Worm (Caenorhabditis elegans) whole organism, L1 larva: ENCODE data around the gene pptr-2.
A peak's percentile ranks its signal among the peaks of the same experiment; 100 is the strongest.

ENCODE experiments used
- C04F5.9 ChIP-seq: sonication (generic microtip); optimal IDR thresholded peaks from 2 replicates; lab custom pipeline; 2016; ENCODE audit warnings: missing genetic modification characterization, missing compliant biosample characterization
- C16A3.4 ChIP-seq: fragments of 150-350 bp; optimal IDR thresholded peaks from 2 replicates; lab custom pipeline; 2014; ENCODE audit warnings: missing biosample characterization, missing genetic modification characterization
- alr-1 ChIP-seq: fragments of 200-800 bp; sonication (Bioruptor generic); optimal IDR thresholded peaks from 2 replicates; lab custom pipeline; 2018; ENCODE audit warnings: borderline replicate concordance, mild to moderate bottlenecking, missing genetic modification characterization, missing compliant biosample characterization
- ceh-63 ChIP-seq: fragments of 200-800 bp; sonication (Bioruptor generic); optimal IDR thresholded peaks from 2 replicates; lab custom pipeline; 2018; ENCODE audit warnings: mild to moderate bottlenecking, missing genetic modification characterization, missing compliant biosample characterization
- ceh-8 ChIP-seq: fragments of 200-800 bp; sonication (Bioruptor generic); optimal IDR thresholded peaks from 2 replicates; lab custom pipeline; 2018; ENCODE audit warnings: mild to moderate bottlenecking, missing genetic modification characterization, moderate library complexity, missing compliant biosample characterization
- ceh-82 ChIP-seq, 3 experiments: fragments of 150-350 bp in 1 of 3; sonication (generic microtip) in 2 of 3; optimal IDR thresholded peaks; 2 replicates each; lab custom pipeline; 2014 to 2017; ENCODE audit warnings: missing biosample characterization in 3 of 3, missing genetic modification characterization in 3 of 3
- ceh-88 ChIP-seq: fragments of 200-800 bp; sonication (Bioruptor generic); IDR thresholded peaks from 2 replicates; pipeline ENCODE4 v1.3.6; 2022; ENCODE audit warnings: missing genetic modification characterization, missing compliant biosample characterization
- dpl-1 ChIP-seq, 3 experiments: fragments of 150-350 bp in 2 of 3; sonication (generic microtip) in 1 of 3; optimal IDR thresholded peaks; 2 replicates each; lab custom pipeline; 2014 to 2017; ENCODE audit warnings: missing biosample characterization in 3 of 3, missing genetic modification characterization in 3 of 3, missing genetic modification reagents in 3 of 3
- dsc-1 ChIP-seq: sonication (generic microtip); optimal IDR thresholded peaks from 2 replicates; lab custom pipeline; 2016; ENCODE audit warnings: mild to moderate bottlenecking, missing genetic modification characterization, missing compliant biosample characterization
- efl-3 ChIP-seq: fragments of 200-800 bp; sonication (Bioruptor generic); optimal IDR thresholded peaks from 2 replicates; lab custom pipeline; 2018; ENCODE audit warnings: mild to moderate bottlenecking, missing genetic modification characterization, missing compliant biosample characterization
- elt-3 ChIP-seq, 6 experiments: fragments of 150-350 bp in 1 of 6; sonication (generic microtip); optimal IDR thresholded peaks; 2 replicates each; lab custom pipeline; 2017 to 2018; ENCODE audit warnings: missing biosample characterization in 6 of 6, missing genetic modification characterization in 6 of 6, inconsistent platforms in 1 of 6
- fkh-8 ChIP-seq: sonication (generic microtip); optimal IDR thresholded peaks from 2 replicates; lab custom pipeline; 2016; ENCODE audit warnings: mild to moderate bottlenecking, missing genetic modification characterization, missing compliant biosample characterization
- fos-1 ChIP-seq: fragments of 150-350 bp; optimal IDR thresholded peaks from 2 replicates; lab custom pipeline; 2014; ENCODE audit warnings: missing biosample characterization, missing genetic modification characterization
- irx-1 ChIP-seq: sonication (generic microtip); optimal IDR thresholded peaks from 2 replicates; lab custom pipeline; 2016; ENCODE audit warnings: missing genetic modification characterization, missing compliant biosample characterization
- jun-1 ChIP-seq: fragments of 150-350 bp; optimal IDR thresholded peaks from 2 replicates; lab custom pipeline; 2014; ENCODE audit warnings: missing biosample characterization, missing genetic modification reagents, missing genetic modification characterization
- lin-14 ChIP-seq: fragments of 200-800 bp; sonication (Bioruptor generic); optimal IDR thresholded peaks from 2 replicates; lab custom pipeline; 2018; ENCODE audit warnings: mild to moderate bottlenecking, missing genetic modification characterization, moderate library complexity, missing compliant biosample characterization
- lin-35 ChIP-seq, 2 experiments: fragments of 150-350 bp; optimal IDR thresholded peaks; 2 replicates each; lab custom pipeline; 2014; ENCODE audit warnings: missing biosample characterization in 2 of 2, missing genetic modification characterization in 2 of 2, missing genetic modification reagents in 2 of 2
- lsy-2 ChIP-seq, 2 experiments: fragments of 150-350 bp; optimal IDR thresholded peaks; 2 replicates each; lab custom pipeline; 2014; ENCODE audit warnings: missing biosample characterization in 2 of 2, missing genetic modification characterization in 2 of 2
- mdl-1 ChIP-seq, 2 experiments: fragments of 150-350 bp; optimal IDR thresholded peaks; 2 replicates each; lab custom pipeline; 2014 to 2017; ENCODE audit warnings: missing biosample characterization in 2 of 2, missing genetic modification characterization in 2 of 2, inconsistent platforms in 1 of 2
- mef-2 ChIP-seq: fragments of 150-350 bp; optimal IDR thresholded peaks from 2 replicates; lab custom pipeline; 2014; ENCODE audit warnings: missing biosample characterization, missing genetic modification characterization
- mep-1 ChIP-seq: fragments of 150-350 bp; optimal IDR thresholded peaks from 2 replicates; lab custom pipeline; 2014; ENCODE audit warnings: missing biosample characterization, missing genetic modification characterization
- nhr-11 ChIP-seq: fragments of 150-350 bp; optimal IDR thresholded peaks from 2 replicates; lab custom pipeline; 2014; ENCODE audit warnings: missing biosample characterization, missing genetic modification characterization
- nhr-12 ChIP-seq: sonication (generic microtip); optimal IDR thresholded peaks from 2 replicates; lab custom pipeline; 2017; ENCODE audit warnings: missing biosample characterization, missing genetic modification characterization
- nhr-19 ChIP-seq: fragments of 200-800 bp; sonication (Bioruptor generic); conservative IDR thresholded peaks from 2 replicates; pipeline ENCODE4 v1.3.6; 2022; ENCODE audit warnings: missing genetic modification characterization, missing compliant biosample characterization
- nhr-20 ChIP-seq: sonication (generic microtip); optimal IDR thresholded peaks from 2 replicates; lab custom pipeline; 2016; ENCODE audit warnings: mild to moderate bottlenecking, missing genetic modification characterization, missing compliant biosample characterization
- nhr-28 ChIP-seq: fragments of 150-350 bp; optimal IDR thresholded peaks from 2 replicates; lab custom pipeline; 2014; ENCODE audit warnings: missing biosample characterization, missing genetic modification characterization
- nhr-71 ChIP-seq: sonication (generic microtip); optimal IDR thresholded peaks from 2 replicates; lab custom pipeline; 2016; ENCODE audit warnings: mild to moderate bottlenecking, missing genetic modification characterization, moderate library complexity, missing compliant biosample characterization
- nhr-77 ChIP-seq: fragments of 150-350 bp; optimal IDR thresholded peaks from 2 replicates; lab custom pipeline; 2014; ENCODE audit warnings: missing biosample characterization, missing genetic modification characterization
- nhr-84 ChIP-seq: sonication (generic microtip); optimal IDR thresholded peaks from 2 replicates; lab custom pipeline; 2017; ENCODE audit warnings: missing biosample characterization, missing genetic modification characterization
- nhr-85 ChIP-seq: sonication (generic microtip); peaks from one replicate; lab custom pipeline; 2016; ENCODE audit warnings: missing genetic modification characterization, inconsistent platforms, missing compliant biosample characterization
- nhr-90 ChIP-seq: sonication (generic microtip); optimal IDR thresholded peaks from 2 replicates; lab custom pipeline; 2016; ENCODE audit warnings: mild to moderate bottlenecking, missing genetic modification characterization, missing compliant biosample characterization; ENCODE audit not compliant: poor library complexity
- pag-3 ChIP-seq: sonication (generic microtip); optimal IDR thresholded peaks from 2 replicates; lab custom pipeline; 2017; ENCODE audit warnings: missing genetic modification characterization, mild to moderate bottlenecking, missing compliant biosample characterization, antibody characterized with exemption, borderline replicate concordance; ENCODE audit not compliant: insufficient read depth
- pax-3 ChIP-seq: fragments of 200-800 bp; sonication (Bioruptor generic); optimal IDR thresholded peaks from 2 replicates; lab custom pipeline; 2018; ENCODE audit warnings: mild to moderate bottlenecking, missing genetic modification characterization, moderate library complexity, missing compliant biosample characterization
- pqm-1 ChIP-seq: sonication (generic microtip); optimal IDR thresholded peaks from 3 replicates; lab custom pipeline; 2017; ENCODE audit warnings: missing biosample characterization, missing genetic modification characterization
- rnt-1 ChIP-seq: sonication (generic microtip); optimal IDR thresholded peaks from 2 replicates; lab custom pipeline; 2016; ENCODE audit warnings: mild to moderate bottlenecking, missing genetic modification characterization, moderate library complexity, missing compliant biosample characterization
- snu-23 ChIP-seq: sonication (generic microtip); optimal IDR thresholded peaks from 2 replicates; lab custom pipeline; 2016; ENCODE audit warnings: missing genetic modification characterization, missing compliant biosample characterization
- sptf-1 ChIP-seq: fragments of 150-350 bp; optimal IDR thresholded peaks from 2 replicates; lab custom pipeline; 2014; ENCODE audit warnings: missing biosample characterization, missing genetic modification characterization
- swsn-7 ChIP-seq: sonication (generic microtip); optimal IDR thresholded peaks from 2 replicates; lab custom pipeline; 2016; ENCODE audit warnings: missing genetic modification characterization, missing compliant biosample characterization
- tbx-2 ChIP-seq: sonication (generic microtip); optimal IDR thresholded peaks from 2 replicates; lab custom pipeline; 2016; ENCODE audit warnings: missing genetic modification characterization, missing compliant biosample characterization
- unc-30 ChIP-seq: sonication (generic microtip); optimal IDR thresholded peaks from 2 replicates; lab custom pipeline; 2017; ENCODE audit warnings: missing biosample characterization, missing genetic modification characterization
- unc-62 ChIP-seq: fragments of 150-350 bp; optimal IDR thresholded peaks from 2 replicates; lab custom pipeline; 2014; ENCODE audit warnings: missing biosample characterization, missing genetic modification reagents, missing genetic modification characterization
- unc-86 ChIP-seq: sonication (generic microtip); optimal IDR thresholded peaks from 2 replicates; lab custom pipeline; 2016; ENCODE audit warnings: missing genetic modification characterization, missing compliant biosample characterization
- xbp-1 ChIP-seq: sonication (generic microtip); optimal IDR thresholded peaks from 2 replicates; lab custom pipeline; 2016; ENCODE audit warnings: missing genetic modification characterization, missing compliant biosample characterization
- zip-4 ChIP-seq: fragments of 200-800 bp; sonication (Bioruptor generic); optimal IDR thresholded peaks from 2 replicates; lab custom pipeline; 2018; ENCODE audit warnings: mild to moderate bottlenecking, missing genetic modification characterization, moderate library complexity, missing compliant biosample characterization
- ztf-11 ChIP-seq, 2 experiments: sonication (generic microtip); optimal IDR thresholded peaks; 2 replicates each; lab custom pipeline; 2016 to 2017; ENCODE audit warnings: missing genetic modification characterization in 2 of 2, missing biosample characterization in 1 of 2, missing compliant biosample characterization in 1 of 2
- ztf-4 ChIP-seq: fragments of 150-350 bp; optimal IDR thresholded peaks from 2 replicates; lab custom pipeline; 2014; ENCODE audit warnings: missing biosample characterization, missing genetic modification characterization

The pptr-2 gene

DNA sequence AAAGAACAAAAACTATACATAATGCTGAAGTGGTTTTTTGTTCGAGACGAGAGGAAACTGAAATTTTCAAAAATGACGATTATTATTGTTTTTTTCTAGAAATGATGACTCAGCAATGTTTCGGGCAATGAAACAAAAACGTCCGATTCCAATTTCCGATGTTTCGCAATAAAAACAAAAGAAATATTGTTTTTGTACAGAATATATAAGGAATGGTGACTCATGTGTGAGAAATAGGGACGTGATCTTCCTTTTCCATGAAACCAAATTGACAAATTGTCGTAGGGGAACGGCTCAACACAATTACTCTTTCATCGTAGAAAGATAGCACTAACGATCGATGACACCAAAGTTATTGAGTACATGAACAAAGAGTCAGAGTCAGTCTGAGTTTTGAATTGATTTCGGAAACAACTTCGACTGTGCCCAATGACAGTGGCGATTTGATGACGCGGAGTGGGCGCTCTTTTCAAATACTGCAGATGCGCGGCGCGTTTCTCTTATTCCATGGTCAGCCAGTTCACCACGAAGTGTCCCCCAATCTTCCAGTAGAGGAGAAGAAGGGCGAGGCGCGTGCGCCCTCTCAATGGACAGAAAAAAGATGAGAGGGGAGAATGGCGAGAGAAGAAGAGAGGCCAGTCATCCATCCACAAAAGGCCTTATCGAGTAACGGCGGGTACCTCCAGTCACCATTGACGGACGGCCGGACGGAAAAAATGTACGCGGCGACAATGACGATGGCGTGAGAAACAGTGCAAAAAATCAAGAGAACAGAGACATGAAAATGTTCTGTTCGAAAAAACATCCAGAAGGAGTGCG is 40.7 kb upstream of the pptr-2 start (continued):
- TF ChIP-seq C16A3.4 (no peak), nhr-11 (tag; lab: Kevin White, UChicago) (no peak), efl-3 (GFP tag; lab: Kevin White, UChicago) (no peak), mef-2 (tag; lab: Kevin White, UChicago) (no peak), sptf-1 (no peak), swsn-7 (tag; lab: Kevin White, UChicago) (peak; percentile 26)

ce11 chrV:11074448-11074847 is 39.7 kb upstream of the pptr-2 start, which contains the start of gene act-3:
Gene act-3, minus strand, starts transcription at chrV:11074498.
- TF ChIP-seq nhr-20 (tag; lab: Kevin White, UChicago) (peak; percentile 35), rnt-1 (tag; lab: Kevin White, UChicago) (peak; percentile 74), dpl-1 (GFP tag; optimal IDR thresholded peaks at IDR 0.05; lab: Kevin White, UChicago) (no peak), dsc-1 (peak; percentile 55), nhr-19 (GFP tag; lab: Robert Waterston, UW) (peak; percentile 45), lin-14 (GFP tag; lab: Kevin White, UChicago) (peak; percentile 87), ceh-82 (tag; optimal IDR thresholded peaks at IDR 0.05; lab: Kevin White, UChicago) (peak in 1 of 3 experiments; percentile 1), mep-1 (tag; lab: Kevin White, UChicago) (peak; percentile 21), fos-1 (no peak), ceh-88 (no peak), lsy-2 (tag; optimal IDR thresholded peaks at IDR 0.05; lab: Kevin White, UChicago) (peak in 1 of 2 experiments; percentile 12), snu-23 (GFP tag; lab: Kevin White, UChicago) (peak; percentile 36), fkh-8 (tag; lab: Kevin White, UChicago) (no peak), swsn-7 (tag; lab: Kevin White, UChicago) (peak; percentile 13), mdl-1 (tag; optimal IDR thresholded peaks at IDR 0.05; lab: Kevin White, UChicago) (peak in 1 of 2 experiments; percentile 28), nhr-71 (tag; lab: Kevin White, UChicago) (peak; percentile 76), nhr-28 (no peak), nhr-85 (tag; lab: Kevin White, UChicago) (peak; percentile 36), lin-35 (GFP tag; optimal IDR thresholded peaks at IDR 0.05; lab: Kevin White, UChicago) (peak in 1 of 2 experiments; percentile 1), irx-1 (tag; lab: Kevin White, UChicago) (no peak)

DNA sequence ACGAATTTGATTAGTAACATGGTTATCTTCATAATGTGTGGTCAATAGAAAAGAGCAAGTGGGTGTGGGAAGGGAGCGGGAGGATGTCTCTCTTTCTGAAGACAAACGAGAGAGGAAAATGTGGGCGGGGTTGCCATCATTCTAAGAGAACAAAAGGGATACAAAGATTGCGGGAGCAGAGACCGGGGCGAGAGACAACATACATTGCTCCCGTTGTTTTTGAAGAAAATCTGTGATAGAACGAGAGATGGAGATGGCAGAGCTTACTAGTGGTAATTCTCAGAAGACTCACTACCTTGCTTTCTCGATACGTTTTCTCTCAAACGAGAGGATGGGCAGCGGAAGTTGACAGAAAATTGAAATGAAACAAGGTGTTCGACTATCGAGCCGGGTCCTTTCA is 38.6 kb upstream of the pptr-2 start:
- TF ChIP-seq nhr-12: no peak
- TF ChIP-seq lsy-2 (tag; optimal IDR thresholded peaks at IDR 0.05; lab: Kevin White, UChicago): peak in 1 of 2 experiments; percentile 36
- TF ChIP-seq zip-4 (GFP tag; lab: Kevin White, UChicago): no peak
- peak; percentile 73 for TF ChIP-seq rnt-1 (tag; lab: Kevin White, UChicago)
- TF ChIP-seq lin-14 (GFP tag; lab: Kevin White, UChicago): peak; percentile 72
- TF ChIP-seq pqm-1 (tag; lab: Kevin White, UChicago): no peak
- no peak for TF ChIP-seq ztf-11 (tag; optimal IDR thresholded peaks at IDR 0.05; lab: Kevin White, UChicago)
- no peak for TF ChIP-seq ceh-63 (GFP tag; lab: Kevin White, UChicago)
- TF ChIP-seq snu-23 (GFP tag; lab: Kevin White, UChicago): peak; percentile 9
- no peak for TF ChIP-seq ztf-4 (tag; lab: Kevin White, UChicago)
- no peak for TF ChIP-seq nhr-84 (tag; lab: Kevin White, UChicago)
- TF ChIP-seq tbx-2 (tag; lab: Kevin White, UChicago): peak; percentile 14
- TF ChIP-seq pax-3 (tag; lab: Kevin White, UChicago): no peak
- no peak for TF ChIP-seq ceh-8
- TF ChIP-seq unc-62 (GFP tag; lab: Kevin White, UChicago): no peak
- TF ChIP-seq nhr-90: no peak
- no peak for TF ChIP-seq C04F5.9 (tag; lab: Kevin White, UChicago)
- no peak for TF ChIP-seq nhr-77 (tag; lab: Kevin White, UChicago)
- TF ChIP-seq unc-30 (tag; lab: Kevin White, UChicago): no peak
- no peak for TF ChIP-seq xbp-1
- TF ChIP-seq ceh-88: no peak
- no peak for TF ChIP-seq nhr-28
- no peak for TF ChIP-seq fos-1
- TF ChIP-seq dsc-1: peak; percentile 7
- TF ChIP-seq alr-1: no peak
- TF ChIP-seq elt-3 (tag; optimal IDR thresholded peaks at IDR 0.05; lab: Kevin White, UChicago): no peak
- TF ChIP-seq nhr-85 (tag; lab: Kevin White, UChicago): no peak
- no peak for TF ChIP-seq unc-86
- peak; percentile 82 for TF ChIP-seq pag-3 (tag; lab: Kevin White, UChicago)
- no peak for TF ChIP-seq jun-1
